Worm (Caenorhabditis elegans): ENCODE data around the gene puf-6.

The puf-6 gene

ce11 chrII:13066777-13067290 is 23.6 kb upstream of the puf-6 start (continued):
- TF ChIP-seq swsn-7 (tag; optimal IDR thresholded peaks at IDR 0.05) (no peak), nhr-19 (GFP tag; conservative IDR thresholded peaks at IDR 0.05) (peak; percentile 16; the same call in 1 of the 2 replicates), pqm-1 (tag; optimal IDR thresholded peaks at IDR 0.05) (no peak)

DNA sequence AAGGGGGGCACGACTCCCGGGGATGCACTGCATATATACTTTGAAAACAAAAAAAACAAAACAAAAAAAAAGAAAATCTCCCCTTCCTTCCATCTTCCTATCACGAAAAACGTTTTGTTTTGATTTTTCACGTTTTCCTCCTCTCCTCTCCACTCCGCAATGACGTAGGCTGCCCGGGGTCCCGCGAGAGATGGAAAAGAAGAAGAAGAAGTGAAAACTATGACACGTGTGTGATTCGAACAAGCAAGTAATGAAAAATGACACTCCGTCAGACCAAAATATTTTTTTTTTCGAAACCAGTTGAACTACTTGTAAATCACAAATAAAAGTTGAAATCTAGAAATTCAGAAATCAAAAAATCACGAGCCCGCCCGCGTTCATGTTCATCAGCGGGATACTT is 22.0 kb upstream of the puf-6 start:
- TF ChIP-seq lin-14 (GFP tag; optimal IDR thresholded peaks at IDR 0.05) = peak; percentile 82
- no peak for TF ChIP-seq egl-27 (tag; optimal IDR thresholded peaks at IDR 0.05)
- peak in 2 of 3 experiments; percentile 10 to 22 for TF ChIP-seq dpl-1 (GFP tag; optimal IDR thresholded peaks at IDR 0.05)
- peak; percentile 43 for TF ChIP-seq unc-130 (tag; optimal IDR thresholded peaks at IDR 0.05)
- peak; percentile 56 for TF ChIP-seq rnt-1 (tag; optimal IDR thresholded peaks at IDR 0.05)
- TF ChIP-seq elt-3 (tag; optimal IDR thresholded peaks at IDR 0.05) = peak in 1 of 6 experiments; percentile 5
- peak in 1 of 2 experiments; percentile 15 for TF ChIP-seq efl-1 (optimal IDR thresholded peaks at IDR 0.05)
- peak in 1 of 2 experiments; percentile 80 for TF ChIP-seq efl-1 (GFP tag; optimal IDR thresholded peaks at IDR 0.05 in 1 of 2)
- peak; percentile 84 for TF ChIP-seq blmp-1 (tag; optimal IDR thresholded peaks at IDR 0.05)
- TF ChIP-seq lin-39 (tag; optimal IDR thresholded peaks at IDR 0.05) = peak; percentile 45
- peak; percentile 17 to 44 for TF ChIP-seq lsy-2 (tag; optimal IDR thresholded peaks at IDR 0.05)
- no peak for TF ChIP-seq pag-3 (tag; optimal IDR thresholded peaks at IDR 0.05; ENCODE audit: borderline replicate concordance, insufficient read depth)
- peak; percentile 70 for TF ChIP-seq nhr-71 (tag; optimal IDR thresholded peaks at IDR 0.05)
- TF ChIP-seq fkh-10 (GFP tag; optimal IDR thresholded peaks at IDR 0.05) = no peak
- no peak for TF ChIP-seq ceh-8 (GFP tag; optimal IDR thresholded peaks at IDR 0.05)
- peak in 1 of 2 experiments; percentile 10 for TF ChIP-seq mdl-1 (tag; optimal IDR thresholded peaks at IDR 0.05)
- TF ChIP-seq F16B12.6 (tag; optimal IDR thresholded peaks at IDR 0.05) = no peak
- TF ChIP-seq vab-15 (tag; optimal IDR thresholded peaks at IDR 0.05) = peak; percentile 9
- 0 out of 2 replicates have a peak, but pooled peaks have one; percentile 13 for TF ChIP-seq nhr-19 (GFP tag; conservative IDR thresholded peaks at IDR 0.05)
- TF ChIP-seq nhr-20 (tag; optimal IDR thresholded peaks at IDR 0.05) = peak; percentile 4
- peak; percentile 47 for TF ChIP-seq snu-23 (GFP tag; optimal IDR thresholded peaks at IDR 0.05)

DNA sequence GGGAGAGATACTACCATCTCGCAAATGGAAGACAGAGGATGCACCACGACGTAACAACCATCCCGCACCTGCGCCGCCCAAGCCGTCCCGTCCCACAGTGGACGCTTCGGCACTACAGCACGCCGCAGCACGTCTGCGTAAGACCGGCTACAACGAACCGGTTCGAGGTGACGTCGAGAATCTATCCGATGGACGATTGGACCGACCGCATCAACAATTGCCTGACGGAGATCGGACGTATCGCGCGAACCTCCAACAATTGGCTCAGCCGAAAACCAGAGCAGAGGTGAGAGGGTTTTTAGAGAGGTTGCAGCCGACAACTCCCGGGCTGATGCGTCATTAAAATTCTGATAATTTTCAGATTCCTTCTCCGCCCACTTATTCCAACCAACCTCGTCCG is 16.0 kb upstream of the puf-6 start:
- TF ChIP-seq efl-1 (optimal IDR thresholded peaks at IDR 0.05) (no peak), efl-1 (GFP tag; optimal IDR thresholded peaks at IDR 0.05 in 1 of 2) (peak in 1 of 2 experiments; percentile 62), fos-1 (tag; optimal IDR thresholded peaks at IDR 0.05) (no peak)

ce11 chrII:13056580-13056979 is 13.3 kb upstream of the puf-6 start, which contains the start of gene zyx-1:
Gene zyx-1 (plus strand): TSS chrII:13056910.
- no peak for TF ChIP-seq mef-2 (tag; optimal IDR thresholded peaks at IDR 0.05)
- no peak for TF ChIP-seq C34B4.2 (tag; optimal IDR thresholded peaks at IDR 0.05)
- TF ChIP-seq C16A3.4 (tag; optimal IDR thresholded peaks at IDR 0.05) = no peak
- TF ChIP-seq skn-1 (tag; optimal IDR thresholded peaks at IDR 0.05) = no peak
- no peak for TF ChIP-seq unc-30 (tag; optimal IDR thresholded peaks at IDR 0.05)
- TF ChIP-seq dpl-1 (GFP tag; optimal IDR thresholded peaks at IDR 0.05) = no peak
- TF ChIP-seq grh-1 (GFP tag; IDR thresholded peaks at IDR 0.05) = no peak
- TF ChIP-seq ces-1 (GFP tag; optimal IDR thresholded peaks at IDR 0.05) = no peak
- no peak for TF ChIP-seq efl-1 (optimal IDR thresholded peaks at IDR 0.05)
- TF ChIP-seq efl-1 (GFP tag; optimal IDR thresholded peaks at IDR 0.05 in 1 of 2) = peak in 1 of 2 experiments; percentile 64
- TF ChIP-seq elt-3 (tag; optimal IDR thresholded peaks at IDR 0.05) = no peak
- no peak for TF ChIP-seq egl-13 (tag; optimal IDR thresholded peaks at IDR 0.05)
- no peak for TF ChIP-seq lsy-2 (tag; optimal IDR thresholded peaks at IDR 0.05)
- TF ChIP-seq ztf-4 (tag; optimal IDR thresholded peaks at IDR 0.05) = no peak
- TF ChIP-seq nhr-76 (tag; optimal IDR thresholded peaks at IDR 0.05) = no peak
- no peak for TF ChIP-seq mdl-1 (tag; optimal IDR thresholded peaks at IDR 0.05)
- TF ChIP-seq elt-2 (tag; optimal IDR thresholded peaks at IDR 0.05) = no peak
- TF ChIP-seq unc-98 (GFP tag; IDR thresholded peaks at IDR 0.05) = no peak
- no peak for TF ChIP-seq ceh-82 (tag; optimal IDR thresholded peaks at IDR 0.05)
- no peak for TF ChIP-seq nhr-47 (tag; optimal IDR thresholded peaks at IDR 0.05)
- no peak for TF ChIP-seq zag-1 (tag; optimal IDR thresholded peaks at IDR 0.05)
- no peak for TF ChIP-seq ztf-11 (tag; optimal IDR thresholded peaks at IDR 0.05)
- no peak for TF ChIP-seq zip-4 (GFP tag; optimal IDR thresholded peaks at IDR 0.05)
- peak; percentile 37 for TF ChIP-seq rnt-1 (tag; optimal IDR thresholded peaks at IDR 0.05)
- TF ChIP-seq blmp-1 (tag; optimal IDR thresholded peaks at IDR 0.05) = no peak
- no peak for TF ChIP-seq nhr-90 (tag; optimal IDR thresholded peaks at IDR 0.05; ENCODE audit: poor library complexity)
- TF ChIP-seq mab-9 (GFP tag; IDR thresholded peaks at IDR 0.05) = no peak
- TF ChIP-seq nhr-71 (tag; optimal IDR thresholded peaks at IDR 0.05) = no peak
- TF ChIP-seq pag-3 (tag; optimal IDR thresholded peaks at IDR 0.05; ENCODE audit: borderline replicate concordance, insufficient read depth) = peak; percentile 79
- TF ChIP-seq jun-1 (tag; optimal IDR thresholded peaks at IDR 0.05) = no peak
- TF ChIP-seq C04F5.9 (tag; optimal IDR thresholded peaks at IDR 0.05) = no peak
